Fruit fly (Drosophila melanogaster) whole organism, embryonic: Measurements from ENCODE around the gene Lamtor3.

Experiments used
- Ada2b ChIP-seq: fragments of 200-800 bp; sonication (Bioruptor generic); IDR thresholded peaks from 2 replicates; pipeline ENCODE4 v1.3.6; 2022; ENCODE audit warnings: missing biosample characterization, missing genetic modification characterization
- B-H1 ChIP-seq: fragments of 200-800 bp; sonication (Bioruptor generic); IDR thresholded peaks from 3 replicates; pipeline ENCODE4 v1.3.6; 2022; ENCODE audit warnings: missing biosample characterization, missing genetic modification characterization
- Bdp1 ChIP-seq: fragments of 200-800 bp; sonication (Bioruptor generic); optimal IDR thresholded peaks from 3 replicates; lab custom pipeline; 2016; ENCODE audit warnings: missing biosample characterization, missing genetic modification characterization
- Bgb ChIP-seq: fragments of 200-800 bp; sonication (Bioruptor generic); IDR thresholded peaks from 2 replicates; pipeline ENCODE4 v1.3.6; 2022; ENCODE audit warnings: missing biosample characterization, missing genetic modification characterization; ENCODE audit not compliant: partially characterized antibody
- CG10565 ChIP-seq: fragments of 200-800 bp; sonication (Bioruptor generic); optimal IDR thresholded peaks from 3 replicates; lab custom pipeline; 2016; ENCODE audit warnings: missing biosample characterization, mild to moderate bottlenecking, missing genetic modification characterization
- CG11560 ChIP-seq: fragments of 200-800 bp; sonication (Bioruptor generic); IDR thresholded peaks from 3 replicates; pipeline ENCODE4 v1.3.6; 2022; ENCODE audit warnings: missing biosample characterization, missing genetic modification characterization
- CG13296 ChIP-seq: fragments of 200-800 bp; sonication (Bioruptor generic); optimal IDR thresholded peaks from 3 replicates; lab custom pipeline; 2018; ENCODE audit warnings: missing biosample characterization, mild to moderate bottlenecking, missing genetic modification characterization
- CG14050 ChIP-seq: fragments of 200-800 bp; sonication (Bioruptor generic); IDR thresholded peaks from 3 replicates; pipeline ENCODE4 v1.3.6; 2022; ENCODE audit warnings: missing biosample characterization, missing genetic modification characterization
- CG1529 ChIP-seq: fragments of 200-800 bp; sonication (Bioruptor generic); optimal IDR thresholded peaks from 3 replicates; lab custom pipeline; 2018; ENCODE audit warnings: missing biosample characterization, missing genetic modification characterization
- CG17912 ChIP-seq: fragments of 200-800 bp; sonication (Bioruptor generic); optimal IDR thresholded peaks from 2 replicates; lab custom pipeline; 2018; ENCODE audit warnings: missing biosample characterization, mild to moderate bottlenecking, missing genetic modification characterization
- CG18764 ChIP-seq: fragments of 200-800 bp; sonication (Bioruptor generic); optimal IDR thresholded peaks from 3 replicates; lab custom pipeline; 2016; ENCODE audit warnings: missing biosample characterization, missing genetic modification characterization
- CG2129 ChIP-seq: fragments of 200-800 bp; sonication (Bioruptor generic); IDR thresholded peaks from 2 replicates; pipeline ENCODE4 v1.3.6; 2022; ENCODE audit warnings: missing biosample characterization, missing genetic modification characterization; ENCODE audit not compliant: partially characterized antibody
- CG31441 ChIP-seq: fragments of 200-800 bp; sonication (Bioruptor generic); IDR thresholded peaks from 2 replicates; pipeline ENCODE4 v1.3.6; 2022; ENCODE audit warnings: missing biosample characterization, missing genetic modification characterization
- CG32772 ChIP-seq: fragments of 200-800 bp; sonication (Bioruptor generic); IDR thresholded peaks from 2 replicates; pipeline ENCODE4 v1.3.6; 2022; ENCODE audit warnings: missing biosample characterization, missing genetic modification characterization
- CG4424 ChIP-seq: fragments of 200-800 bp; sonication (Bioruptor generic); optimal IDR thresholded peaks from 3 replicates; lab custom pipeline; 2016; ENCODE audit warnings: missing biosample characterization, missing genetic modification characterization
- CG6854 ChIP-seq: fragments of 200-800 bp; sonication (Bioruptor generic); optimal IDR thresholded peaks from 3 replicates; lab custom pipeline; 2017; ENCODE audit warnings: missing biosample characterization, mild to moderate bottlenecking, missing genetic modification characterization
- CG7786 ChIP-seq: fragments of 200-800 bp; sonication (Bioruptor generic); optimal IDR thresholded peaks from 2 replicates; lab custom pipeline; 2016; ENCODE audit warnings: missing biosample characterization, missing genetic modification characterization
- CG7839 ChIP-seq: fragments of 200-800 bp; sonication (Bioruptor generic); optimal IDR thresholded peaks from 3 replicates; lab custom pipeline; 2018; ENCODE audit warnings: missing biosample characterization, mild to moderate bottlenecking, missing genetic modification characterization, moderate library complexity
- CG7928 ChIP-seq: fragments of 200-800 bp; sonication (Bioruptor generic); optimal IDR thresholded peaks from 2 replicates; lab custom pipeline; 2017; ENCODE audit warnings: missing biosample characterization, mild to moderate bottlenecking, missing genetic modification characterization
- CG7963 ChIP-seq: fragments of 200-800 bp; sonication (Bioruptor generic); IDR thresholded peaks from 3 replicates; pipeline ENCODE4 v1.3.6; 2022; ENCODE audit warnings: missing biosample characterization, missing genetic modification characterization; ENCODE audit not compliant: partially characterized antibody
- CG9817 ChIP-seq: fragments of 200-800 bp; sonication (Bioruptor generic); optimal IDR thresholded peaks from 2 replicates; lab custom pipeline; 2018; ENCODE audit warnings: missing biosample characterization, mild to moderate bottlenecking, missing genetic modification characterization, moderate library complexity
- D ChIP-seq, 2 experiments: fragments of 200-800 bp in 1 of 2; fragments of >200 bp in 1 of 2; sonication (Bioruptor generic) in 1 of 2; optimal IDR thresholded peaks; 2 replicates in 1 of 2; 3 replicates in 1 of 2; lab custom pipeline; 2017; ENCODE audit warnings: mild to moderate bottlenecking in 1 of 2, missing biosample characterization in 1 of 2, missing genetic modification characterization in 1 of 2, missing genetic modification reagents in 1 of 2
- Dbx ChIP-seq: fragments of 200-800 bp; sonication (Bioruptor generic); IDR thresholded peaks from 3 replicates; pipeline ENCODE4 v1.3.6; 2022; ENCODE audit warnings: missing biosample characterization, missing genetic modification characterization
- Eip74EF ChIP-seq, 2 experiments: fragments of 200-800 bp in 1 of 2; fragments of >200 bp in 1 of 2; sonication (Bioruptor generic) in 1 of 2; optimal IDR thresholded peaks; 2 replicates each; lab custom pipeline; 2017 to 2019; ENCODE audit warnings: missing biosample characterization in 2 of 2, missing genetic modification characterization in 2 of 2, mild to moderate bottlenecking in 1 of 2, moderate library complexity in 1 of 2
- Jarid2 ChIP-seq: fragments of 200-800 bp; sonication (Bioruptor generic); optimal IDR thresholded peaks from 3 replicates; lab custom pipeline; 2017; ENCODE audit warnings: mild to moderate bottlenecking, missing biosample characterization, missing genetic modification reagents, missing genetic modification characterization
- NC2α ChIP-seq: fragments of 200-800 bp; sonication (Bioruptor generic); optimal IDR thresholded peaks from 2 replicates; lab custom pipeline; 2016; ENCODE audit warnings: missing biosample characterization, missing genetic modification characterization
- Nf-YC ChIP-seq: fragments of 200-800 bp; optimal IDR thresholded peaks from 3 replicates; lab custom pipeline; 2019; ENCODE audit warnings: missing biosample characterization, mild to moderate bottlenecking, missing genetic modification characterization, moderate library complexity
- Ptx1 ChIP-seq: fragments of 200-800 bp; sonication (Bioruptor generic); IDR thresholded peaks from 2 replicates; pipeline ENCODE4 v1.3.6; 2022; ENCODE audit warnings: missing biosample characterization, missing genetic modification characterization
- Usf ChIP-seq: fragments of 200-800 bp; sonication (Bioruptor generic); optimal IDR thresholded peaks from 2 replicates; lab custom pipeline; 2017; ENCODE audit warnings: missing genotype, missing biosample characterization, missing genetic modification characterization
- Xbp1 ChIP-seq: fragments of 200-800 bp; sonication (Bioruptor generic); optimal IDR thresholded peaks from 3 replicates; lab custom pipeline; 2016; ENCODE audit warnings: missing biosample characterization, mild to moderate bottlenecking, missing genetic modification characterization
- aop ChIP-seq: fragments of 200-800 bp; sonication (Bioruptor generic); IDR thresholded peaks from 2 replicates; pipeline ENCODE4 v1.3.6; 2022; ENCODE audit warnings: missing biosample characterization, missing genetic modification characterization
- ap ChIP-seq: fragments of 200-800 bp; sonication (Bioruptor generic); IDR thresholded peaks from 2 replicates; pipeline ENCODE4 v1.3.6; 2022; ENCODE audit warnings: missing biosample characterization, missing genetic modification characterization
- ase ChIP-seq: fragments of 200-800 bp; sonication (Bioruptor generic); IDR thresholded peaks from 3 replicates; pipeline ENCODE4 v1.3.6; 2022; ENCODE audit warnings: missing biosample characterization, missing genetic modification characterization
- ash1 ChIP-seq: fragments of 200-800 bp; sonication (Bioruptor generic); optimal IDR thresholded peaks from 2 replicates; lab custom pipeline; 2018; ENCODE audit warnings: missing biosample characterization, mild to moderate bottlenecking, missing genetic modification characterization
- bcd ChIP-seq: fragments of 200-800 bp; sonication (Bioruptor generic); optimal IDR thresholded peaks from 2 replicates; lab custom pipeline; 2017; ENCODE audit warnings: missing biosample characterization, mild to moderate bottlenecking, missing genetic modification characterization
- dmrt11E ChIP-seq: fragments of 200-800 bp; sonication (Bioruptor generic); optimal IDR thresholded peaks from 3 replicates; lab custom pipeline; 2018; ENCODE audit warnings: missing biosample characterization, mild to moderate bottlenecking, missing genetic modification characterization, moderate library complexity
- ewg ChIP-seq: fragments of 200-800 bp; sonication (Bioruptor generic); optimal IDR thresholded peaks from 3 replicates; lab custom pipeline; 2017; ENCODE audit warnings: mild to moderate bottlenecking, missing biosample characterization, missing genetic modification reagents, missing genetic modification characterization
- hkb ChIP-seq, 2 experiments: fragments of 200-800 bp in 1 of 2; fragments of >200 bp in 1 of 2; sonication (Bioruptor generic) in 1 of 2; IDR thresholded peaks in 1 of 2; optimal IDR thresholded peaks in 1 of 2; 2 replicates each; pipeline versions ENCODE4 v1.3.6 to Lab custom; 2017 to 2022; ENCODE audit warnings: missing biosample characterization in 1 of 2, missing genetic modification characterization in 1 of 2
- insv ChIP-seq, 2 experiments: fragments of 200-800 bp; sonication (Bioruptor generic); optimal IDR thresholded peaks; 3 replicates each; lab custom pipeline; 2016 to 2018; ENCODE audit warnings: missing biosample characterization in 2 of 2, missing genetic modification characterization in 2 of 2
- kah ChIP-seq: fragments of 200-800 bp; sonication (Bioruptor generic); optimal IDR thresholded peaks from 2 replicates; lab custom pipeline; 2018; ENCODE audit warnings: missing biosample characterization, mild to moderate bottlenecking, missing genetic modification characterization
- lmd ChIP-seq: fragments of 200-800 bp; sonication (Bioruptor generic); IDR thresholded peaks from 2 replicates; pipeline ENCODE4 v1.3.6; 2022; ENCODE audit warnings: missing biosample characterization, missing genetic modification characterization
- nau ChIP-seq: fragments of 200-800 bp; sonication (Bioruptor generic); optimal IDR thresholded peaks from 3 replicates; lab custom pipeline; 2017; ENCODE audit warnings: missing biosample characterization, mild to moderate bottlenecking, missing genetic modification characterization, missing genetic modification reagents
- odd ChIP-seq: fragments of 200-800 bp; sonication (Bioruptor generic); optimal IDR thresholded peaks from 2 replicates; lab custom pipeline; 2017; ENCODE audit warnings: missing biosample characterization, mild to moderate bottlenecking, missing genetic modification characterization
- pho ChIP-seq: fragments of 200-800 bp; sonication (Bioruptor generic); optimal IDR thresholded peaks from 2 replicates; lab custom pipeline; 2016; ENCODE audit warnings: missing biosample characterization, missing genetic modification characterization
- sima ChIP-seq: fragments of 200-800 bp; sonication (Bioruptor generic); optimal IDR thresholded peaks from 2 replicates; lab custom pipeline; 2016; ENCODE audit warnings: missing biosample characterization, missing genetic modification characterization
- sisA ChIP-seq: fragments of 200-800 bp; sonication (Bioruptor generic); IDR thresholded peaks from 2 replicates; pipeline ENCODE4 v1.3.6; 2022; ENCODE audit warnings: missing biosample characterization, missing genetic modification characterization
- ssp ChIP-seq: fragments of 200-800 bp; sonication (Bioruptor generic); IDR thresholded peaks from 2 replicates; pipeline ENCODE4 v1.3.6; 2022; ENCODE audit warnings: missing biosample characterization, missing genetic modification characterization
- tup ChIP-seq: fragments of 200-800 bp; sonication (Bioruptor generic); optimal IDR thresholded peaks from 2 replicates; lab custom pipeline; 2016; ENCODE audit warnings: missing biosample characterization, mild to moderate bottlenecking, missing genetic modification characterization, moderate library complexity
- unc-4 ChIP-seq: fragments of 200-800 bp; sonication (Bioruptor generic); IDR thresholded peaks from 2 replicates; pipeline ENCODE4 v1.3.6; 2022; ENCODE audit warnings: missing biosample characterization, missing genetic modification characterization; ENCODE audit not compliant: partially characterized antibody

Lamtor3 gene

dm6 chr2L:17500946-17501451 lies 20.0 kb downstream of the Lamtor3 start, which contains the start of the genes mEFTs and Dhc36C (continued):
- TF ChIP-seq ase (no peak), CG2129 (GFP tag; lab: Robert Waterston, UW) (no peak; the same call in none of the 2 replicates), nau (no peak), hkb (optimal IDR thresholded peaks at IDR 0.05; lab: Kevin White, UChicago) (no peak), hkb (GFP tag; IDR thresholded peaks at IDR 0.05; lab: Robert Waterston, UW) (peak; percentile 21; the same call in 1 of the 2 replicates), Bgb (peak; percentile 92), sisA (GFP tag; lab: Robert Waterston, UW) (no peak), Bdp1 (GFP tag; lab: Kevin White, UChicago) (no peak), CG17912 (GFP tag; lab: Kevin White, UChicago) (no peak), ap (no peak), ewg (GFP tag; lab: Kevin White, UChicago) (peak; percentile 96), bcd (GFP tag; lab: Kevin White, UChicago) (no peak), ash1 (GFP tag; lab: Kevin White, UChicago) (no peak), insv (GFP tag; optimal IDR thresholded peaks at IDR 0.05; lab: Kevin White, UChicago) (no peak), sima (GFP tag; lab: Kevin White, UChicago) (no peak), CG18764 (GFP tag; lab: Kevin White, UChicago) (no peak), Ptx1 (GFP tag; lab: Robert Waterston, UW) (no peak), Xbp1 (GFP tag; lab: Kevin White, UChicago) (no peak), CG31441 (GFP tag; lab: Robert Waterston, UW) (no peak), CG32772 (no peak), lmd (GFP tag; lab: Robert Waterston, UW) (no peak), Eip74EF (GFP tag; optimal IDR thresholded peaks at IDR 0.05; lab: Kevin White, UChicago) (no peak), ssp (GFP tag; lab: Robert Waterston, UW) (no peak), CG7786 (no peak), Ada2b (GFP tag; lab: Robert Waterston, UW) (no peak), dmrt11E (tag; lab: Kevin White, UChicago) (no peak), CG13296 (GFP tag; lab: Kevin White, UChicago) (no peak), B-H1 (GFP tag; lab: Robert Waterston, UW) (no peak), NC2α (no peak), Dbx (GFP tag; lab: Robert Waterston, UW) (no peak), CG7963 (GFP tag; lab: Robert Waterston, UW) (peak; percentile 75), kah (no peak), CG7928 (GFP tag; lab: Kevin White, UChicago) (no peak), Jarid2 (no peak), aop (no peak), CG10565 (no peak), CG9817 (no peak)
- TF ChIP-seq, all 482 proteins: peak for 85

dm6 chr2L:17514090-17514715 lies 33.2 kb downstream of the Lamtor3 start:
- TF ChIP-seq CG6854 (GFP tag; lab: Kevin White, UChicago) (peak; percentile 77), CG1529 (GFP tag; lab: Kevin White, UChicago) (peak; percentile 79), CG14050 (GFP tag; lab: Robert Waterston, UW) (peak; percentile 65), D (optimal IDR thresholded peaks at IDR 0.05; lab: Kevin White, UChicago) (no peak), D (GFP tag; optimal IDR thresholded peaks at IDR 0.05; lab: Kevin White, UChicago) (peak; percentile 92), ewg (GFP tag; lab: Kevin White, UChicago) (peak; percentile 76), pho (GFP tag; lab: Kevin White, UChicago) (no peak), odd (peak; percentile 80), unc-4 (GFP tag; lab: Robert Waterston, UW) (no peak), tup (peak; percentile 67), Usf (GFP tag; lab: Kevin White, UChicago) (peak; percentile 57), NC2α (peak; percentile 66), insv (GFP tag; optimal IDR thresholded peaks at IDR 0.05; lab: Kevin White, UChicago) (peak in 1 of 2 experiments; percentile 48), CG7839 (tag; lab: Kevin White, UChicago) (peak; percentile 93), Nf-YC (tag; lab: Kevin White, UChicago) (peak; percentile 79), CG11560 (peak; percentile 78), CG4424 (GFP tag; lab: Kevin White, UChicago) (peak; percentile 90), ap (peak; percentile 77)
